Fruit fly (Drosophila melanogaster) S2 (cell line): Measurements from ENCODE around the gene cm.

ENCODE experiments used
- CG8478 ChIP-seq: fragments of >200 bp; optimal IDR thresholded peaks from 2 replicates; lab custom pipeline; 2018
- CTCF ChIP-seq, 2 experiments: fragments of >200 bp; optimal IDR thresholded peaks; 2 replicates each; lab custom pipeline; 2018

DNA sequence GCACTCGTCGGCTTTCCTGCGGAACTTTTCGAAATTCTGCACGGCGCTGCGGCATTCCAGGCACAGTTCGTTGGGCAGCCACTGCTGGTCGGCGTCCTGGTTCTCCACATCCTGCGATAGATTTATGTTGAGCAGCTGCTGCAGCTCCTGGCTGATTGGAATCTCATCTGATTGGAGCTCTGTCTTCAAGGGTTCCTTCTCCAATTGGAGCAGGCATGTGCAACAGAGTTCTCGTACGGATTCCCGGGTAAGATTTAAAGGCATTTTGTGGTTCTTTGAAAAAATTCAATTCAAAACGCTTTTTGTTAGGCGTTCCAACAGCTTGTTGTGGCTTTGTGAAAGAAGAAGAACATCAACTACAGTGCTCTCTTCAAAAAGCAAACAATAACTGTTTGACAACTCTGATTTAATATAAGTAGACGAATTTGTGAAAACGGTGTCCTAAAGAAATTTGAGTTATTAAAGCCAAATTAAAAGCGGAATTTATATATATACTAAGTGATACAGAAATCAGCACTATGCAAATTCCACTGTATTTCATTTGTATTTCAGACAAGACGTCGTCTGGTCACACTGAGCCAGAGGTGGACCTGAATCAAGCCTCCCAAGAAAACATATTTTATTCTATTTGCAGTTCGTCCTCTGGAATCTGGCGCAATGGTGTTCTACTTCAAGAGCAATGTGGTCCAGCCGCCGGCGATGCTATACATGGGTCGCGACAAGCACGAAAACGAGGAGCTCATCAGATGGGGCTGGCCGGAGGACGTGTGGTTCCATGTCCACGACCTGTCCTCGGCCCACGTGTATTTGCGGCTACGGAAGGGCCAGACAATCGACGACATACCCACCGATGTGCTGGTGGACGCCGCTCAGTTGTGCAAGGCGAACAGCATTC lies 2.6 kb upstream of the cm start, which contains the start of the genes CG3032 and CG4593:
- TF ChIP-seq CG8478 (lab: Kevin White, UChicago) (no peak), CTCF (optimal IDR thresholded peaks at IDR 0.05; lab: Kevin White, UChicago) (no peak)
